Worm (Caenorhabditis elegans) whole organism, young adult: Measurements from ENCODE around the gene Y43E12A.2.

Source experiments
- B0019.2 ChIP-seq: fragments of 200-800 bp; sonication (Bioruptor generic); conservative IDR thresholded peaks from 2 replicates; pipeline ENCODE4 v1.3.6; 2022; ENCODE audit warnings: missing genetic modification reagents, missing genetic modification characterization, missing compliant biosample characterization
- B0261.1 ChIP-seq: sonication (generic microtip); optimal IDR thresholded peaks from 2 replicates; lab custom pipeline; 2016; ENCODE audit warnings: mild to moderate bottlenecking, missing genetic modification characterization, moderate library complexity, missing compliant biosample characterization
- B0336.3 ChIP-seq: fragments of 200-800 bp; sonication (Bioruptor generic); IDR thresholded peaks from 2 replicates; pipeline ENCODE4 v1.3.6; 2022; ENCODE audit warnings: missing genetic modification characterization, missing compliant biosample characterization
- C17E4.6 ChIP-seq: fragments of 200-800 bp; sonication (Bioruptor generic); IDR thresholded peaks from 2 replicates; pipeline ENCODE4 v1.3.6; 2022; ENCODE audit warnings: missing genetic modification reagents, missing genetic modification characterization, missing compliant biosample characterization
- D2030.7 ChIP-seq: fragments of 200-800 bp; sonication (Bioruptor generic); IDR thresholded peaks from 2 replicates; pipeline ENCODE4 v1.3.6; 2022; ENCODE audit warnings: missing genetic modification reagents, missing genetic modification characterization, missing compliant biosample characterization
- F23B12.7 ChIP-seq: sonication (generic microtip); optimal IDR thresholded peaks from 2 replicates; lab custom pipeline; 2017; ENCODE audit warnings: missing genetic modification characterization, mild to moderate bottlenecking, missing compliant biosample characterization, antibody characterized with exemption, moderate library complexity; ENCODE audit not compliant: insufficient read depth
- F49E8.2 ChIP-seq: sonication (generic microtip); optimal IDR thresholded peaks from 3 replicates; lab custom pipeline; 2017; ENCODE audit warnings: missing genetic modification characterization, mild to moderate bottlenecking, missing compliant biosample characterization, antibody characterized with exemption, moderate library complexity; ENCODE audit not compliant: insufficient read depth
- K11D2.4 ChIP-seq: fragments of 200-800 bp; sonication (Bioruptor generic); IDR thresholded peaks from 2 replicates; pipeline ENCODE4 v1.3.6; 2022; ENCODE audit warnings: missing genetic modification reagents, missing genetic modification characterization, missing compliant biosample characterization
- Y56A3A.18 ChIP-seq: fragments of 200-800 bp; sonication (Bioruptor generic); IDR thresholded peaks from 2 replicates; pipeline ENCODE4 v1.3.6; 2022; ENCODE audit warnings: missing genetic modification reagents, missing genetic modification characterization, missing compliant biosample characterization
- ZK185.1 ChIP-seq: sonication (generic microtip); optimal IDR thresholded peaks from 2 replicates; lab custom pipeline; 2016; ENCODE audit warnings: mild to moderate bottlenecking, missing genetic modification characterization, missing compliant biosample characterization; ENCODE audit not compliant: poor library complexity, severe bottlenecking
- ama-1 ChIP-seq, 3 experiments: fragments of 150-350 bp in 1 of 3; sonication (generic microtip) in 2 of 3; optimal IDR thresholded peaks; 2 replicates each; lab custom pipeline; 2014 to 2018; ENCODE audit warnings: missing biosample characterization in 2 of 3, missing genetic modification characterization in 2 of 3, missing genetic modification reagents in 2 of 3
- attf-5 ChIP-seq: fragments of 200-800 bp; sonication (Bioruptor generic); optimal IDR thresholded peaks from 2 replicates; lab custom pipeline; 2018; ENCODE audit warnings: mild to moderate bottlenecking, missing genetic modification characterization, missing compliant biosample characterization
- cebp-2 ChIP-seq: fragments of 200-800 bp; sonication (Bioruptor generic); IDR thresholded peaks from 2 replicates; pipeline ENCODE4 v1.3.6; 2022; ENCODE audit warnings: missing genetic modification characterization, missing compliant biosample characterization
- ceh-27 ChIP-seq: fragments of 200-800 bp; sonication (Bioruptor generic); optimal IDR thresholded peaks from 2 replicates; lab custom pipeline; 2018; ENCODE audit warnings: mild to moderate bottlenecking, missing genetic modification characterization, moderate library complexity, missing compliant biosample characterization
- ceh-40 ChIP-seq: fragments of 200-800 bp; sonication (Bioruptor generic); IDR thresholded peaks from 2 replicates; pipeline ENCODE4 v1.3.6; 2022; ENCODE audit warnings: missing genetic modification characterization, missing compliant biosample characterization
- ceh-58 ChIP-seq: fragments of 200-800 bp; sonication (Bioruptor generic); IDR thresholded peaks from 2 replicates; pipeline ENCODE4 v1.3.6; 2022; ENCODE audit warnings: missing genetic modification characterization, missing compliant biosample characterization
- chd-7 ChIP-seq: sonication (generic microtip); optimal IDR thresholded peaks from 2 replicates; lab custom pipeline; 2016; ENCODE audit warnings: mild to moderate bottlenecking, missing genetic modification characterization, moderate library complexity, missing compliant biosample characterization
- dox-1 ChIP-seq: fragments of 200-800 bp; sonication (Bioruptor generic); IDR thresholded peaks from 2 replicates; pipeline ENCODE4 v1.3.6; 2022; ENCODE audit warnings: missing genetic modification reagents, missing genetic modification characterization, missing compliant biosample characterization
- dpff-1 ChIP-seq: sonication (generic microtip); optimal IDR thresholded peaks from 2 replicates; lab custom pipeline; 2017; ENCODE audit warnings: mild to moderate bottlenecking, missing genetic modification characterization, missing compliant biosample characterization
- dpl-1 ChIP-seq: fragments of 150-350 bp; optimal IDR thresholded peaks from 2 replicates; lab custom pipeline; 2014; ENCODE audit warnings: missing biosample characterization, missing genetic modification reagents, missing genetic modification characterization
- egrh-3 ChIP-seq: fragments of 200-800 bp; sonication (Bioruptor generic); IDR thresholded peaks from 2 replicates; pipeline ENCODE4 v1.3.6; 2022; ENCODE audit warnings: missing genetic modification reagents, missing genetic modification characterization, missing compliant biosample characterization
- ets-4 ChIP-seq: fragments of 200-800 bp; sonication (Bioruptor generic); optimal IDR thresholded peaks from 2 replicates; lab custom pipeline; 2018; ENCODE audit warnings: mild to moderate bottlenecking, missing genetic modification characterization, missing compliant biosample characterization
- him-1 ChIP-seq: sonication (generic microtip); optimal IDR thresholded peaks from 2 replicates; lab custom pipeline; 2016; ENCODE audit warnings: missing genotype, missing genetic modification reagents, missing genetic modification characterization, missing compliant biosample characterization
- hmg-20 ChIP-seq: fragments of 200-800 bp; sonication (Bioruptor generic); IDR thresholded peaks from 2 replicates; pipeline ENCODE4 v1.3.6; 2022; ENCODE audit warnings: missing genetic modification reagents, missing genetic modification characterization, missing compliant biosample characterization
- hsf-1 ChIP-seq: fragments of 200-800 bp; sonication (Bioruptor generic); IDR thresholded peaks from 2 replicates; pipeline ENCODE4 v1.3.6; 2022; ENCODE audit warnings: missing genetic modification reagents, missing genetic modification characterization, missing compliant biosample characterization
- let-526 ChIP-seq: fragments of 200-800 bp; sonication (Bioruptor generic); IDR thresholded peaks from 2 replicates; pipeline ENCODE4 v1.3.6; 2022; ENCODE audit warnings: missing genetic modification reagents, missing genetic modification characterization, missing compliant biosample characterization
- lin-26 ChIP-seq: fragments of 200-800 bp; sonication (Bioruptor generic); IDR thresholded peaks from 2 replicates; pipeline ENCODE4 v1.3.6; 2022; ENCODE audit warnings: missing genetic modification reagents, missing genetic modification characterization, missing compliant biosample characterization
- lin-35 ChIP-seq, 3 experiments: fragments of 150-350 bp in 2 of 3; sonication (generic microtip) in 1 of 3; optimal IDR thresholded peaks; 2 replicates each; lab custom pipeline; 2014 to 2018; ENCODE audit warnings: missing biosample characterization in 3 of 3, missing genetic modification characterization in 3 of 3, missing genetic modification reagents in 3 of 3
- madf-3 ChIP-seq: fragments of 200-800 bp; sonication (Bioruptor generic); IDR thresholded peaks from 2 replicates; pipeline ENCODE4 v1.3.6; 2022; ENCODE audit warnings: missing genetic modification reagents, missing genetic modification characterization, missing compliant biosample characterization
- mel-28 ChIP-seq: sonication (generic microtip); optimal IDR thresholded peaks from 2 replicates; lab custom pipeline; 2016; ENCODE audit warnings: borderline replicate concordance, mild to moderate bottlenecking, missing genetic modification characterization, missing compliant biosample characterization
- mes-4 ChIP-seq: sonication (generic microtip); optimal IDR thresholded peaks from 2 replicates; lab custom pipeline; 2016; ENCODE audit warnings: missing genotype, missing genetic modification characterization, missing compliant biosample characterization
- nfyb-1 ChIP-seq: fragments of 200-800 bp; sonication (Bioruptor generic); IDR thresholded peaks from 2 replicates; pipeline ENCODE4 v1.3.6; 2022; ENCODE audit warnings: missing genetic modification reagents, missing genetic modification characterization, missing compliant biosample characterization
- nhr-120 ChIP-seq: fragments of 200-800 bp; sonication (Bioruptor generic); IDR thresholded peaks from 2 replicates; pipeline ENCODE4 v1.3.6; 2022; ENCODE audit warnings: missing genetic modification characterization, missing compliant biosample characterization
- nhr-179 ChIP-seq: sonication (generic microtip); optimal IDR thresholded peaks from 2 replicates; lab custom pipeline; 2016; ENCODE audit warnings: mild to moderate bottlenecking, missing genetic modification characterization, missing compliant biosample characterization
- repo-1 ChIP-seq: sonication (generic microtip); optimal IDR thresholded peaks from 2 replicates; lab custom pipeline; 2017; ENCODE audit warnings: mild to moderate bottlenecking, missing genetic modification characterization, missing compliant biosample characterization
- sea-2 ChIP-seq: fragments of 200-800 bp; sonication (Bioruptor generic); IDR thresholded peaks from 2 replicates; pipeline ENCODE4 v1.3.6; 2022; ENCODE audit warnings: missing genetic modification characterization, missing compliant biosample characterization
- snpc-1.3 ChIP-seq: sonication (generic microtip); optimal IDR thresholded peaks from 2 replicates; lab custom pipeline; 2017; ENCODE audit warnings: missing genetic modification characterization, mild to moderate bottlenecking, missing compliant biosample characterization, antibody characterized with exemption, moderate library complexity, missing genotype, missing genetic modification reagents; ENCODE audit not compliant: insufficient read depth
- tlf-1 ChIP-seq: fragments of 200-800 bp; sonication (Bioruptor generic); optimal IDR thresholded peaks from 2 replicates; lab custom pipeline; 2018; ENCODE audit warnings: mild to moderate bottlenecking, missing genetic modification characterization, missing compliant biosample characterization
- ztf-18 ChIP-seq: sonication (generic microtip); optimal IDR thresholded peaks from 2 replicates; lab custom pipeline; 2016; ENCODE audit warnings: missing genotype, mild to moderate bottlenecking, missing genetic modification characterization, missing compliant biosample characterization
- ztf-22 ChIP-seq: fragments of 200-800 bp; sonication (Bioruptor generic); optimal IDR thresholded peaks from 2 replicates; lab custom pipeline; 2018; ENCODE audit warnings: mild to moderate bottlenecking, missing genetic modification characterization, moderate library complexity, missing compliant biosample characterization
- ztf-26 ChIP-seq: sonication (generic microtip); optimal IDR thresholded peaks from 2 replicates; lab custom pipeline; 2017; ENCODE audit warnings: missing genetic modification characterization, missing compliant biosample characterization
- ztf-3 ChIP-seq: fragments of 200-800 bp; sonication (Bioruptor generic); optimal IDR thresholded peaks from 2 replicates; lab custom pipeline; 2018; ENCODE audit warnings: mild to moderate bottlenecking, missing genetic modification characterization, missing compliant biosample characterization

The Y43E12A.2 gene

ce11 chrIV:11021512-11022268 lies 39.8 kb downstream of the Y43E12A.2 start, which contains the start of gene mogs-1 (continued):
- no peak for TF ChIP-seq tlf-1 (GFP tag; lab: Kevin White, UChicago)
- peak; percentile 32; the same call in 1 of the 2 replicates for TF ChIP-seq B0336.3 (GFP tag; lab: Robert Waterston, UW)

- TF ChIP-seq ama-1 (optimal IDR thresholded peaks at IDR 0.05; lab: Kevin White, UChicago) (peak; percentile 7), ama-1 (GFP tag; optimal IDR thresholded peaks at IDR 0.05; lab: Kevin White, UChicago) (no peak), egrh-3 (GFP tag; lab: Robert Waterston, UW) (no peak), repo-1 (no peak), nfyb-1 (GFP tag; lab: Robert Waterston, UW) (no peak), ceh-27 (GFP tag; lab: Kevin White, UChicago) (no peak), dpl-1 (GFP tag; lab: Kevin White, UChicago) (no peak)
Measured at ce11 chrIV:11022303-11022702, 40.4 kb downstream of the Y43E12A.2 start, which contains the start of gene alh-3. Gene alh-3, plus strand, starts transcription at chrIV:11022603.

DNA sequence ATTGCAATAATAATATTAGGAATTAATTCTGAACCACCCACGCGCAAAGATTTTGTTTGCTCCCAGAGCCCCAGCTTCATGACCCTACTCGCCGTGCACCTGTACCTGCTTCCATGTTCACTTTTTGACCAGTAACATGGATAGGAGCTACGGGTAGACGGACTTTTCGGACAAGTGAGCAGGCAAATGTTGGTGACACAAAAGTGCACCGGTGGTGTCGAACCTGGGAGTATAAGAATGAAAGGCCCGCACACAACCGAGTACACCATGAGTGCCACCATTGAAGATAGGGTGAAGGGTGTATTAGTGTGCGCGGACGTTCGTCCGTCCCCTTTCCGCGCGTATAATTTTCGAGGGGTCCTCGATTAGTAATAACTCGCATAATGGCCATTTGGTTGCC lies 44.1 kb downstream of the Y43E12A.2 start:
- TF ChIP-seq madf-3 (GFP tag; lab: Robert Waterston, UW) (peak; percentile 87), B0019.2 (GFP tag; lab: Robert Waterston, UW) (peak; percentile 68), Y56A3A.18 (GFP tag; lab: Robert Waterston, UW) (0 out of 2 replicates have a peak, but pooled peaks have one; percentile 43), ztf-22 (GFP tag; lab: Kevin White, UChicago) (peak; percentile 68), ets-4 (GFP tag; lab: Kevin White, UChicago) (peak; percentile 62), dpff-1 (tag; lab: Kevin White, UChicago) (peak; percentile 86), mes-4 (peak; percentile 92), ceh-27 (GFP tag; lab: Kevin White, UChicago) (peak; percentile 85), hsf-1 (peak; percentile 80; the same call in 1 of the 2 replicates), nhr-179 (tag; lab: Kevin White, UChicago) (peak; percentile 51), ztf-26 (tag; lab: Kevin White, UChicago) (peak; percentile 63), nhr-120 (GFP tag; lab: Robert Waterston, UW) (no peak), ztf-3 (GFP tag; lab: Kevin White, UChicago) (peak; percentile 29), dpl-1 (GFP tag; lab: Kevin White, UChicago) (no peak), lin-35 (GFP tag; optimal IDR thresholded peaks at IDR 0.05; lab: Kevin White, UChicago) (no peak), snpc-1.3 (tag; lab: Kevin White, UChicago) (peak; percentile 64), let-526 (GFP tag; lab: Robert Waterston, UW) (peak; percentile 85), attf-5 (GFP tag; lab: Kevin White, UChicago) (peak; percentile 87), C17E4.6 (GFP tag; lab: Robert Waterston, UW) (peak; percentile 43; the same call in 1 of the 2 replicates), F49E8.2 (peak; percentile 88), repo-1 (peak; percentile 85), mel-28 (tag; lab: Kevin White, UChicago) (peak; percentile 71), ztf-18 (tag; lab: Kevin White, UChicago) (peak; percentile 82), ceh-58 (GFP tag; lab: Robert Waterston, UW) (peak; percentile 96; the same call in 1 of the 2 replicates), K11D2.4 (GFP tag; lab: Robert Waterston, UW) (0 out of 2 replicates have a peak, but pooled peaks have one; percentile 51), cebp-2 (GFP tag; lab: Robert Waterston, UW) (peak; percentile 64; the same call in 1 of the 2 replicates), hmg-20 (GFP tag; lab: Robert Waterston, UW) (peak; percentile 73), F23B12.7 (tag; lab: Kevin White, UChicago) (peak; percentile 49), lin-26 (GFP tag; lab: Robert Waterston, UW) (peak; percentile 99), dox-1 (GFP tag; lab: Robert Waterston, UW) (peak; percentile 93), him-1 (tag; lab: Kevin White, UChicago) (peak; percentile 82), B0261.1 (tag; lab: Kevin White, UChicago) (peak; percentile 89), sea-2 (GFP tag; lab: Robert Waterston, UW) (peak; percentile 79; the same call in 1 of the 2 replicates), ZK185.1 (tag; lab: Kevin White, UChicago) (peak; percentile 88), chd-7 (tag; lab: Kevin White, UChicago) (peak; percentile 96), D2030.7 (GFP tag; lab: Robert Waterston, UW) (peak; percentile 96), ceh-40 (GFP tag; lab: Robert Waterston, UW) (peak; percentile 92; the same call in 1 of the 2 replicates)
